Fruit fly (Drosophila melanogaster) whole organism, wandering third instar larva: Measurements from ENCODE around the gene CG43155.

Experiments used
- Dfd ChIP-seq: fragments of >200 bp; optimal IDR thresholded peaks from 2 replicates; lab custom pipeline; 2017; ENCODE audit warnings: missing biosample characterization, missing genetic modification characterization
- GATAd ChIP-seq: sonication (Bioruptor generic); optimal IDR thresholded peaks from 2 replicates; lab custom pipeline; 2016; ENCODE audit warnings: missing biosample characterization, missing genetic modification characterization
- Hr83 ChIP-seq: fragments of 200-300 bp; sonication (Bioruptor generic); optimal IDR thresholded peaks from 2 replicates; lab custom pipeline; 2016; ENCODE audit warnings: missing biosample characterization, mild to moderate bottlenecking, missing genetic modification characterization, moderate library complexity; ENCODE audit not compliant: poor library complexity, severe bottlenecking
- Mio ChIP-seq: sonication (Bioruptor generic); optimal IDR thresholded peaks from 2 replicates; lab custom pipeline; 2016; ENCODE audit warnings: missing biosample characterization, missing genetic modification characterization
- Rel ChIP-seq, 2 experiments: fragments of 200-800 bp; sonication (Bioruptor generic) in 1 of 2; optimal IDR thresholded peaks; 2 replicates in 1 of 2; 3 replicates in 1 of 2; lab custom pipeline; 2016 to 2019; ENCODE audit warnings: mild to moderate bottlenecking in 2 of 2, missing biosample characterization in 2 of 2, missing genetic modification characterization in 2 of 2, moderate library complexity in 1 of 2
- br ChIP-seq: fragments of 200-800 bp; sonication (Bioruptor generic); optimal IDR thresholded peaks from 2 replicates; lab custom pipeline; 2016; ENCODE audit warnings: missing biosample characterization, missing genetic modification characterization
- dsf ChIP-seq: sonication (Bioruptor generic); optimal IDR thresholded peaks from 2 replicates; lab custom pipeline; 2016; ENCODE audit warnings: missing biosample characterization, missing genetic modification characterization, borderline replicate concordance
- foxo ChIP-seq, 2 experiments: fragments of 200-800 bp; sonication (Bioruptor generic); optimal IDR thresholded peaks; 2 replicates in 1 of 2; 3 replicates in 1 of 2; lab custom pipeline; 2016 to 2017; ENCODE audit warnings: missing biosample characterization in 2 of 2, missing genetic modification characterization in 2 of 2
- pan ChIP-seq: fragments of >200 bp; optimal IDR thresholded peaks from 2 replicates; lab custom pipeline; 2017
- sv ChIP-seq: fragments of 200-800 bp; sonication (Bioruptor generic); optimal IDR thresholded peaks from 3 replicates; lab custom pipeline; 2016; ENCODE audit warnings: missing biosample characterization, missing genetic modification characterization

dm6 chrX:11515550-11515949 is 56.0 kb downstream of the CG43155 start:
- TF ChIP-seq sv (GFP tag; lab: Kevin White, UChicago): no peak
- TF ChIP-seq Mio: no peak
- TF ChIP-seq Rel (GFP tag; optimal IDR thresholded peaks at IDR 0.05; lab: Kevin White, UChicago): no peak
- no peak for TF ChIP-seq Rel (tag; optimal IDR thresholded peaks at IDR 0.05; lab: Kevin White, UChicago)
- TF ChIP-seq pan (lab: Kevin White, UChicago): no peak
- no peak for TF ChIP-seq Dfd
- TF ChIP-seq foxo (GFP tag; optimal IDR thresholded peaks at IDR 0.05; lab: Kevin White, UChicago): no peak
- no peak for TF ChIP-seq dsf
- TF ChIP-seq GATAd (GFP tag; lab: Kevin White, UChicago): no peak
- TF ChIP-seq Hr83 (GFP tag; lab: Kevin White, UChicago): no peak
- TF ChIP-seq br: no peak
